Worm (Caenorhabditis elegans) whole organism, late embryonic: ENCODE data around the gene phf-15.

Experiments
- ceh-24 ChIP-seq: sonication (generic microtip); optimal IDR thresholded peaks from 2 replicates; lab custom pipeline; 2016; ENCODE audit warnings: mild to moderate bottlenecking, missing genetic modification characterization, missing compliant biosample characterization
- ceh-6 ChIP-seq: fragments of 200-800 bp; sonication (Bioruptor generic); optimal IDR thresholded peaks from 2 replicates; lab custom pipeline; 2018; ENCODE audit warnings: mild to moderate bottlenecking, missing genetic modification characterization, missing compliant biosample characterization
- ceh-9 ChIP-seq: sonication (generic microtip); optimal IDR thresholded peaks from 2 replicates; lab custom pipeline; 2016; ENCODE audit warnings: mild to moderate bottlenecking, missing genetic modification characterization, inconsistent platforms, missing compliant biosample characterization
- nhr-11 ChIP-seq: fragments of 150-350 bp; optimal IDR thresholded peaks from 2 replicates; lab custom pipeline; 2014; ENCODE audit warnings: missing biosample characterization, missing genetic modification characterization
- pha-4 ChIP-seq: fragments of 150-350 bp; optimal IDR thresholded peaks from 2 replicates; lab custom pipeline; 2018; ENCODE audit warnings: missing biosample characterization, missing genetic modification reagents, missing genetic modification characterization
- pros-1 ChIP-seq: fragments of 150-350 bp; optimal IDR thresholded peaks from 2 replicates; lab custom pipeline; 2014; ENCODE audit warnings: missing biosample characterization, missing genetic modification reagents, missing genetic modification characterization
- rnt-1 ChIP-seq: sonication (generic microtip); optimal IDR thresholded peaks from 2 replicates; lab custom pipeline; 2016; ENCODE audit warnings: missing genetic modification characterization, missing compliant biosample characterization
- unc-86 ChIP-seq: sonication (generic microtip); optimal IDR thresholded peaks from 2 replicates; lab custom pipeline; 2016; ENCODE audit warnings: missing genetic modification characterization, missing compliant biosample characterization

DNA sequence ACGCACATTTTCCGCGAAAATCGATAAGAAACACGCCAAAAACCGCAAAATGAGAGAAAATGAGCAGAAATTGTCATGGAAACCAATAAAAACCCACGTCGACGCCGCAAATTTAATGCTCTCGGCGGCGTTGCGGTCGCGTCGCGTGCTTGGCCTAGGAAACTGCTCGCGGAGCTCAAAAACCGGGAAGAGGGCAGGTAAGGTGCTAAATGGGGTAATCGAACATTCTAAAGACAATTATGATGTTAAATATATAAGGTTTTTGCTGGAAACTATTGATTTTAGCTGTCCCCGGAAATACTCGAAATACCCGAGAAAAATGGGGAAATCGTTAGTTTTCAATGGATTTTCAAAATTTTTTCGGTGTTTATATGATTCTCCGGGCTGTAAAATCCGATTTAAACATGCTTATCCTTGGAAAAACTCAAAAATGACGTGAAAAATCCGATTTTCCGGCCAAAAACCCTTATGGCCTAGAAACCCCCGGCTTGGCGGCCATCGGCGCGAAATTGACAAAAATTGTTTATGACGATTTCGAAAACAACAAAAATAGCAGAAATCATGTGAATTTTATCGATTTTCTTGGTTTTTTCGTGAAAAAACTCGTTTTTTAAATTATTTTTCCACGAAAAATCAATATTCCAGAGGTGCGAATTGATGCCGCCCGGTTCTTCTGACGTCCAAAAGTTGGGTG is at the start of gene phf-15:
- TF ChIP-seq rnt-1 (peak; percentile 24), pha-4 (no peak), ceh-24 (no peak), pros-1 (tag; lab: Kevin White, UChicago) (no peak), unc-86 (tag; lab: Kevin White, UChicago) (no peak), nhr-11 (tag; lab: Kevin White, UChicago) (no peak), ceh-9 (tag; lab: Kevin White, UChicago) (no peak), ceh-6 (no peak)
